Worm (Caenorhabditis elegans): ENCODE data around the gene Y45F10C.2.
"Not testable (repeated sequence)": the region's sequence is repeated elsewhere in the genome, so short reads cannot be mapped to it uniquely, and the experiment has no call there.

Y45F10C.2 gene

DNA sequence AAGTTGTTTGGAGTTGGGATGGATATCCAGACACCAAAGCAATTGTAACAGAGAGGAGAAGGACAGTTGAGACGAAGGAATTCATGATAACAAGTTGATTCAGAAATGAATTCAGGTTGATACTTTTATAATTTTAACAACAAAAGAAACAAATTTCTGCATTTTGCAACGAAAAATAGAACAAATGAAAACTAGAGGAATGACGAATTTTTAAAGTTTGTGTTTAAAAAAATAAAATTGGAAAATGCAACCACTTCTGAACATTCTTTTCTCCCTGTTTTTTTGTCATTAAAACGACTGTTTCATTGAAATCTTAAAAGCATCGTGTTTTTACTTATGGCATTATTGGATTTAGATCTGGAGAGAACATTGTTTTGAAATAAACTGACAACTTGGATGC lies at the start of gene Y45F10C.2:
Y45F10C.2 (minus strand) TSS at position 101 of the 400 bp plus-strand sequence.
- not testable (repeated sequence) for TF ChIP-seq nhr-25, elt-1, hmg-11 (tag; optimal IDR thresholded peaks at IDR 0.05)

DNA sequence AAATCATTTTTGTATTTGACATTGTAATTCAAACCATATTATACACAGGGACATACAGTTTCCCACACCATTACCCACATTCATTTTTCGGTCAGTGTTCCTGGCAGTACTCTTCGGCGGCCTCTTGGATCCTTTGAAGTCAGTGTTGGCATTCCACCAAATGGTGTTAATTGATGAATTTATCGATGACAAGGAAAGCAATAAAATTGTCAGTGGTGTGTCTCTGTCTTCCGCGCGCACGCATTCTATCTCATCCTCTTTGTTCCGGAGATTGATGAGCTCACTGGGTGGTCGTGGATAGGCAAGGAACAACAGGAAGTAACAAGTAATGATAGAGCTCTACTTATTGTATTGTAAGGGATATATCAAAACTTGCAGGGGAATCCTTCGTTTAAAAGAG lies 47.9 kb upstream of the Y45F10C.2 start:
- TF ChIP-seq fkh-2 (tag; optimal IDR thresholded peaks at IDR 0.05) (no peak), ceh-9 (tag; optimal IDR thresholded peaks at IDR 0.05) (no peak), egl-27 (tag; optimal IDR thresholded peaks at IDR 0.05) (no peak), skn-1 (tag; optimal IDR thresholded peaks at IDR 0.05) (no peak), jun-1 (tag; optimal IDR thresholded peaks at IDR 0.05) (no peak), daf-12 (tag; optimal IDR thresholded peaks at IDR 0.05) (no peak)

DNA sequence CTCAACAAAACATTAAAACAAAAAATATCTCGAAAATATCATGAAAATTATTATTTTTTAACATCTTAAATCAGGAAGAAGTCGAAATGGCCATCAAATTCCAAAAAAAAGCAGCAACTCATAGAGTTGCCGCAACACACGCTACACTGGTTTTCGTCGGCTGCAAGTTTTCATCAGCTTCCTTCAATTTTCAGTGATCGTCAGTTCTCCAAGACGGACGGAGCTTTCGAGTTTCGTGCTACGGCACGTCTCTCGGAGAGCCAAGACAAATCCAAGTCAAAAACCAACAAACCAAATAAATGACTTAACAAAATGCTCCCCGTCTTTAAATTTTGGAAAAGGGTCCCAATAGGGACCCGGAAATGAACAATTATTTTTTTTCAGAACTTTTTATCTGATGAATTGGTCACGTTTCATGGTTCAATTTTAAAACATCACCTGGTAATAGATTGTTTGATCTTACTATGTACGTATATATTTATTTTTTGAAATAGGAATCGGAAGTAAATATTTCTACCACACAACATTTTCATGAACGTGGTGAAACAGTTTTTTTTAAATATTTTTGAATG lies 46.7 kb upstream of the Y45F10C.2 start:
- no peak for TF ChIP-seq mml-1 (tag; optimal IDR thresholded peaks at IDR 0.05)
- TF ChIP-seq snpc-4 (tag; optimal IDR thresholded peaks at IDR 0.05), result peak; percentile 33

- peak; percentile 88 for TF ChIP-seq pqm-1 (tag; optimal IDR thresholded peaks at IDR 0.05)
- peak; percentile 97 for TF ChIP-seq elt-2 (tag; optimal IDR thresholded peaks at IDR 0.05)
- TF ChIP-seq ztf-4 (tag; optimal IDR thresholded peaks at IDR 0.05), result no peak
These were observed 45.4 kb upstream of the Y45F10C.2 start for ce11 chrIV:13707894-13708293.

DNA sequence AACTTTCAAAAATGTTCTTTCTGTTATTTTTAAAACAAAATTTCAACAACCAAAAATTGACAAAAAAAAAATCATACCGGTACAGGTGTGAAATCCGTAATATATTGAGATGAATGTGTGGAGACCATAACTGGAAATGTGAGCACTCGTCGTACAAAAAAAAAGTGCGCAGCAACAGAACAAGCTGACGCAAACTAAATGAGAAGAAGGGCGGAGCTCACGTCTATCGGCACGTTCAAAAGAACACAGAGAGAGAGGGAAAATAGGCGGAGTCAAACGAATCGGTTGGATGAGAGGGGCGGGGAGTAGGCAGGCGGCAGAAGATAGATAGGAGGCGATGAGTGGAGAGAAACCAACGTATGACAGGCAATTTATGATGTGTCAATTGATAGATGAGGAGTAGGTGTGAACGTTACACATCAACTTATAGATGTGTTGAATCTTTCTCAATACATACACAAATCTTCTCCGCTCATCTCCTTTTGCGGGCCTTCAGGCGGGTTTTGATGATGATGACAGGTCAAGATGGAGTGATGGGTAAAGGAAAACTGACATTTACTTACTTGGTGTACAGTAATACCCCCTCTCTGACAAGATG lies 41.5 kb upstream of the Y45F10C.2 start, which contains the start of gene tlp-1:
tlp-1 (minus strand) TSS at position 255 of the 598 bp plus-strand sequence.
- peak; percentile 6 for TF ChIP-seq elt-2 (tag; optimal IDR thresholded peaks at IDR 0.05)
- peak; percentile 94 for TF ChIP-seq unc-62 (GFP tag; optimal IDR thresholded peaks at IDR 0.05)
- TF ChIP-seq nhr-11 (tag; optimal IDR thresholded peaks at IDR 0.05), result no peak
- TF ChIP-seq ceh-82 (tag; optimal IDR thresholded peaks at IDR 0.05), result no peak
- peak; percentile 66 for TF ChIP-seq ama-1 (optimal IDR thresholded peaks at IDR 0.05)
- TF ChIP-seq egl-5 (tag; optimal IDR thresholded peaks at IDR 0.05), result peak; percentile 43
- TF ChIP-seq aly-2 (tag; optimal IDR thresholded peaks at IDR 0.05), result no peak
- no peak for TF ChIP-seq elt-3 (tag; optimal IDR thresholded peaks at IDR 0.05)
- no peak for TF ChIP-seq nhr-67 (tag; optimal IDR thresholded peaks at IDR 0.05)
- TF ChIP-seq fkh-2 (tag; optimal IDR thresholded peaks at IDR 0.05), result no peak
- TF ChIP-seq ceh-16 (tag; optimal IDR thresholded peaks at IDR 0.05), result peak; percentile 58
- TF ChIP-seq ceh-28 (tag; optimal IDR thresholded peaks at IDR 0.05), result peak; percentile 31
- peak; percentile 68 for TF ChIP-seq nhr-43 (tag; optimal IDR thresholded peaks at IDR 0.05; ENCODE audit: poor library complexity, severe bottlenecking)
- TF ChIP-seq ztf-4 (tag; optimal IDR thresholded peaks at IDR 0.05), result no peak
- peak; percentile 79 for TF ChIP-seq nhr-25 (tag; optimal IDR thresholded peaks at IDR 0.05)
- TF ChIP-seq daf-12 (tag; optimal IDR thresholded peaks at IDR 0.05), result no peak
- peak; percentile 98 for TF ChIP-seq nfya-1 (tag; optimal IDR thresholded peaks at IDR 0.05; ENCODE audit: insufficient read depth)
- peak; percentile 69 for TF ChIP-seq elt-1 (tag; optimal IDR thresholded peaks at IDR 0.05)
- peak; percentile 22 for TF ChIP-seq hmg-11 (tag; optimal IDR thresholded peaks at IDR 0.05)
- TF ChIP-seq lin-39 (tag; optimal IDR thresholded peaks at IDR 0.05), result peak; percentile 86

DNA sequence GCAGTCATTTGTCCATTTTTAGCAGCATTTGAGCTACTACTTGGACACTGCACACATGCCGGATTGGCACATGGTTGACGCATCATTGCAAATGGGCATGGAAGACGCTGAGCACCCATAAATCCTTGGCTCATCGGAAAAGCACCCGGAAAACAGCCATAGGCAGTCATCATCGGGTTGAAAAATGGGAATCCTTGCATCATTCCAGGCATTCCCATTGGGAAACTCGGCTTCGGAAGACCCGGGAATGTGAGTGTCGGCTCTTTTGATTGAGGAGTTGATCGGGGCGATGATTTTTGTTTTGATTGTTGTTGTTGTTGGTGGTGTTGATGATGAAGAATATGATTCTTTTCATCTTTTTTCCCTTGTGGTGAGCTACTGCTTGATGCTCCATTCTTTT lies 40.2 kb upstream of the Y45F10C.2 start:
- TF ChIP-seq ama-1 (optimal IDR thresholded peaks at IDR 0.05) (peak; percentile 65), nhr-25 (tag; optimal IDR thresholded peaks at IDR 0.05) (no peak), pqm-1 (tag; optimal IDR thresholded peaks at IDR 0.05) (no peak), ceh-16 (tag; optimal IDR thresholded peaks at IDR 0.05) (no peak)

DNA sequence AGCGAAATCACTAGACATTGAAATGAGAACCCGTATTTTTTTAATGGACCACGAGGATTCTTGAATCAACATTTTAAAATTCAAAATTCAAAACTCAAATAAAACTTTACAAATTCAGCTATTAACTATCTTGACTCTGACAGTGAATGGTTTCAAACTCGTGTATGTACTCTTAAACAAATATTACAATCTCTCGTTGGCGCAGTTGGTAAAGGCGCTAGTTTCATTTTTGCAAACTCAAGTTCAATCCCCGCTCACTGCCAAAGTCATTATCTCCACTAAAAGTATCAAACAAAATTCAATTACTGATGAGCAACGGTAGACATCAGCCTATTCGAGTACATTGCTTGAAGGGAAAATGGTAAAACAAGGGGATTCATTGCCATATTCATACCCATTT lies 39.0 kb upstream of the Y45F10C.2 start:
- TF ChIP-seq snpc-4 (tag; optimal IDR thresholded peaks at IDR 0.05) (peak; percentile 50), nhr-43 (tag; optimal IDR thresholded peaks at IDR 0.05; ENCODE audit: poor library complexity, severe bottlenecking) (peak; percentile 3), nhr-11 (tag; optimal IDR thresholded peaks at IDR 0.05) (no peak)

Data from whole organism, L3 larva.